Fruit fly (Drosophila melanogaster): ENCODE data around the gene Gapvd1.

Gene Gapvd1

dm6 chrX:11370792-11371191 is 45.6 kb downstream of the Gapvd1 start (continued):
- no peak for TF ChIP-seq inv (GFP tag; IDR thresholded peaks at IDR 0.05; ENCODE audit: partially characterized antibody)
- no peak for TF ChIP-seq CG12071 (GFP tag; optimal IDR thresholded peaks at IDR 0.05)
- no peak for TF ChIP-seq fd96Cb (tag; optimal IDR thresholded peaks at IDR 0.05)
- 0 out of 2 replicates have a peak, but pooled peaks have one; percentile 14 for TF ChIP-seq CG9215 (GFP tag; IDR thresholded peaks at IDR 0.05)
- no peak for TF ChIP-seq fd64A (GFP tag; optimal IDR thresholded peaks at IDR 0.05)
- no peak for TF ChIP-seq Rx (GFP tag; IDR thresholded peaks at IDR 0.05)
- TF ChIP-seq CG9727 (GFP tag; optimal IDR thresholded peaks at IDR 0.05): peak; percentile 38
- no peak for TF ChIP-seq sqz (GFP tag; optimal IDR thresholded peaks at IDR 0.05)
- TF ChIP-seq amos (GFP tag; IDR thresholded peaks at IDR 0.05; ENCODE audit: partially characterized antibody): no peak
- TF ChIP-seq pzg (GFP tag; optimal IDR thresholded peaks at IDR 0.05): no peak
- peak; percentile 28 for TF ChIP-seq CG18262 (tag; optimal IDR thresholded peaks at IDR 0.05)
- TF ChIP-seq Atf6 (GFP tag; IDR thresholded peaks at IDR 0.05): peak; percentile 60
- TF ChIP-seq sr (GFP tag; IDR thresholded peaks at IDR 0.05): no peak
- no peak for TF ChIP-seq peb (GFP tag; IDR thresholded peaks at IDR 0.05)
- no peak for TF ChIP-seq Sry-δ (GFP tag; optimal IDR thresholded peaks at IDR 0.05)
- TF ChIP-seq Sox100B (GFP tag; optimal IDR thresholded peaks at IDR 0.05): no peak
- TF ChIP-seq wdn (GFP tag; IDR thresholded peaks at IDR 0.05): peak; percentile 31; the same call in 1 of the 2 replicates
- no peak for TF ChIP-seq CG2202 (tag; optimal IDR thresholded peaks at IDR 0.05)
- no peak for TF ChIP-seq CG2678 (tag; optimal IDR thresholded peaks at IDR 0.05)
- TF ChIP-seq CG2199 (GFP tag; IDR thresholded peaks at IDR 0.05): no peak
- TF ChIP-seq CG12299 (tag; optimal IDR thresholded peaks at IDR 0.05): no peak
- TF ChIP-seq sug (tag; optimal IDR thresholded peaks at IDR 0.05): no peak
- no peak for TF ChIP-seq nerfin-2 (GFP tag; IDR thresholded peaks at IDR 0.05; ENCODE audit: partially characterized antibody)
- no peak for TF ChIP-seq nom (GFP tag; optimal IDR thresholded peaks at IDR 0.05)
- TF ChIP-seq Ets65A (GFP tag): no peak
- no peak for TF ChIP-seq CG12659 (GFP tag; optimal IDR thresholded peaks at IDR 0.05)
- TF ChIP-seq crp (GFP tag; optimal IDR thresholded peaks at IDR 0.05): no peak
- no peak for TF ChIP-seq Tbp (GFP tag; optimal IDR thresholded peaks at IDR 0.05)
- TF ChIP-seq CG5953 (GFP tag; IDR thresholded peaks at IDR 0.05): 0 out of 2 replicates have a peak, but pooled peaks have one; percentile 11
- no peak for TF ChIP-seq sna (GFP tag; IDR thresholded peaks at IDR 0.05; ENCODE audit: partially characterized antibody)
- TF ChIP-seq shn (GFP tag; optimal IDR thresholded peaks at IDR 0.05): no peak
- TF ChIP-seq CG7556 (GFP tag; optimal IDR thresholded peaks at IDR 0.05): no peak
- TF ChIP-seq usp (GFP tag; optimal IDR thresholded peaks at IDR 0.05): no peak
- TF ChIP-seq CG11560 (tag; IDR thresholded peaks at IDR 0.05): no peak
- no peak for TF ChIP-seq CG1024 (GFP tag; IDR thresholded peaks at IDR 0.05)
- TF ChIP-seq gsb-n (tag; optimal IDR thresholded peaks at IDR 0.05): no peak
- TF ChIP-seq CG5180 (GFP tag; optimal IDR thresholded peaks at IDR 0.05): no peak
- no peak for TF ChIP-seq Hsf (GFP tag; optimal IDR thresholded peaks at IDR 0.05)
- TF ChIP-seq CG17361 (GFP tag; IDR thresholded peaks at IDR 0.05): peak; percentile 39; the same call in 1 of the 3 replicates
- TF ChIP-seq bcd (GFP tag; optimal IDR thresholded peaks at IDR 0.05): peak; percentile 15
- TF ChIP-seq CG6765 (GFP tag; optimal IDR thresholded peaks at IDR 0.05): no peak
- no peak for TF ChIP-seq gsb (GFP tag; IDR thresholded peaks at IDR 0.05)
- TF ChIP-seq CG16779 (GFP tag; IDR thresholded peaks at IDR 0.05): no peak
- no peak for TF ChIP-seq CG3838 (GFP tag; optimal IDR thresholded peaks at IDR 0.05)
- no peak for TF ChIP-seq Six4 (GFP tag; optimal IDR thresholded peaks at IDR 0.05)
- TF ChIP-seq Lim3 (GFP tag; IDR thresholded peaks at IDR 0.05): no peak
- TF ChIP-seq Hmr (GFP tag; optimal IDR thresholded peaks at IDR 0.05): peak; percentile 0
- TF ChIP-seq zen2 (GFP tag; IDR thresholded peaks at IDR 0.05; ENCODE audit: partially characterized antibody): no peak
- peak; percentile 42; the same call in 1 of the 2 replicates for TF ChIP-seq ttk (GFP tag; IDR thresholded peaks at IDR 0.05)
- no peak for TF ChIP-seq dan (GFP tag; IDR thresholded peaks at IDR 0.05)
- no peak for TF ChIP-seq az2 (GFP tag; optimal IDR thresholded peaks at IDR 0.05)
- no peak for TF ChIP-seq CG7928 (GFP tag; optimal IDR thresholded peaks at IDR 0.05)

Measured in whole organism, embryonic.